Worm (Caenorhabditis elegans): ENCODE results near the gene ZK829.3.

- peak; percentile 41 for TF ChIP-seq W03F9.2 (tag; optimal IDR thresholded peaks at IDR 0.05)
- no peak for TF ChIP-seq him-1 (tag; optimal IDR thresholded peaks at IDR 0.05)
- TF ChIP-seq dao-5 (tag; optimal IDR thresholded peaks at IDR 0.05), result no peak
These were observed 16.1 kb upstream of the ZK829.3 start, which contains the start of gene ZK829.7 for ce11 chrIV:11961485-11962255.

Data from whole organism, L4/young adult.